Worm (Caenorhabditis elegans): ENCODE measurements around the gene pfd-4.

DNA sequence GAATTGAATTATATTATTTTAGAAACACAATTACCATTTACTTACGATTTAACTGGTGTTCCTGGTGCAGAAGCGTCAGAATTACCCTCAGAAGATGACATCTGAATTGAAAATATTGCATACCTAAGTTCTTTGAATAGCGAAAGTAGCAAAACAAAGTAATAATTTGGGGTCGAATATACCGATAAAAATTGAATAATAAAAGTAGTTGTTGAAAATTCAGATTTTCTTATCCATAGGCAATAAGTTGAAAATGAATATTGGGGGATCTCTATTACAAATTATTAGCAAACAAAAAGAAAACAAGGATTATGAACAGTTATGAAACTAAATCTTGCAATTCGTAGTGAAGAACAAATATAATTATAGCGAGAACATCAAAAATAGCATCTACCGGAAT, 14.3 kb downstream of the pfd-4 start, which contains the start of gene leo-1:
- no peak for TF ChIP-seq klf-2 (GFP tag; conservative IDR thresholded peaks at IDR 0.05)
- no peak for TF ChIP-seq ztf-29 (GFP tag; IDR thresholded peaks at IDR 0.05)
